Fruit fly (Drosophila melanogaster): ENCODE measurements around the gene CG9917.
A peak's percentile ranks its signal among the peaks of the same experiment; 100 is the strongest.

- TF ChIP-seq CG5204 (GFP tag; optimal IDR thresholded peaks at IDR 0.05) (no peak), CG11617 (GFP tag; optimal IDR thresholded peaks at IDR 0.05) (peak; percentile 24), kay (GFP tag; ENCODE audit: borderline replicate concordance) (no peak), CG7045 (GFP tag; optimal IDR thresholded peaks at IDR 0.05) (no peak), tj (GFP tag; optimal IDR thresholded peaks at IDR 0.05) (no peak), CG7101 (tag; optimal IDR thresholded peaks at IDR 0.05) (peak; percentile 65), pad (GFP tag; optimal IDR thresholded peaks at IDR 0.05) (peak; percentile 47), CG14711 (tag; optimal IDR thresholded peaks at IDR 0.05) (peak; percentile 52), Mnt (GFP tag; optimal IDR thresholded peaks at IDR 0.05) (peak; percentile 57)
Observed at dm6 chrX:16286083-16286666, 36.9 kb downstream of the CG9917 start, which contains the start of gene UQCR-14.
